Fruit fly (Drosophila melanogaster) whole organism, wandering third instar larva: ENCODE results near the gene CCKLR-17D1.

Experiments used
- Abd-B ChIP-seq: fragments of >200 bp; optimal IDR thresholded peaks from 2 replicates; lab custom pipeline; 2017; ENCODE audit warnings: missing biosample characterization, missing genetic modification characterization
- CG32264 ChIP-seq: fragments of 200-800 bp; sonication (Bioruptor generic); optimal IDR thresholded peaks from 2 replicates; lab custom pipeline; 2016; ENCODE audit warnings: missing biosample characterization, missing genetic modification characterization
- CG9705 ChIP-seq: fragments of 200-800 bp; sonication (Bioruptor generic); optimal IDR thresholded peaks from 2 replicates; lab custom pipeline; 2018; ENCODE audit warnings: missing biosample characterization, mild to moderate bottlenecking, missing genetic modification characterization
- CrebA ChIP-seq: fragments of 200-800 bp; sonication (Bioruptor generic); optimal IDR thresholded peaks from 2 replicates; lab custom pipeline; 2016; ENCODE audit warnings: missing biosample characterization, mild to moderate bottlenecking, missing genetic modification characterization, borderline replicate concordance
- Dfd ChIP-seq: fragments of >200 bp; optimal IDR thresholded peaks from 2 replicates; lab custom pipeline; 2017; ENCODE audit warnings: missing biosample characterization, missing genetic modification characterization
- Dif ChIP-seq: fragments of 200-275, 200-300 bp; sonication (Bioruptor generic); optimal IDR thresholded peaks from 2 replicates; lab custom pipeline; 2018; ENCODE audit warnings: missing biosample characterization, missing genetic modification characterization; ENCODE audit not compliant: partially characterized antibody
- GATAd ChIP-seq: sonication (Bioruptor generic); optimal IDR thresholded peaks from 2 replicates; lab custom pipeline; 2016; ENCODE audit warnings: missing biosample characterization, missing genetic modification characterization
- HLH106 ChIP-seq: fragments of 200-800 bp; optimal IDR thresholded peaks from 3 replicates; lab custom pipeline; 2019; ENCODE audit warnings: missing biosample characterization, mild to moderate bottlenecking, missing genetic modification characterization, moderate library complexity
- Hnf4 ChIP-seq: fragments of 200-800 bp; sonication (Bioruptor generic); optimal IDR thresholded peaks from 2 replicates; lab custom pipeline; 2016; ENCODE audit warnings: missing biosample characterization, mild to moderate bottlenecking, missing genetic modification characterization
- Hr78 ChIP-seq: fragments of >200 bp; optimal IDR thresholded peaks from 2 replicates; lab custom pipeline; 2017; ENCODE audit warnings: missing biosample characterization, missing genetic modification characterization
- Hr83 ChIP-seq: fragments of 200-300 bp; sonication (Bioruptor generic); optimal IDR thresholded peaks from 2 replicates; lab custom pipeline; 2016; ENCODE audit warnings: missing biosample characterization, mild to moderate bottlenecking, missing genetic modification characterization, moderate library complexity; ENCODE audit not compliant: poor library complexity, severe bottlenecking
- Jra ChIP-seq: sonication (Bioruptor generic); optimal IDR thresholded peaks from 2 replicates; lab custom pipeline; 2016; ENCODE audit warnings: missing biosample characterization, missing genetic modification characterization
- Mio ChIP-seq: sonication (Bioruptor generic); optimal IDR thresholded peaks from 2 replicates; lab custom pipeline; 2016; ENCODE audit warnings: missing biosample characterization, missing genetic modification characterization
- Myc ChIP-seq: fragments of >200 bp; optimal IDR thresholded peaks from 2 replicates; lab custom pipeline; 2017
- N ChIP-seq: fragments of >200 bp; optimal IDR thresholded peaks from 2 replicates; lab custom pipeline; 2018; ENCODE audit warnings: missing biosample characterization, missing external identifiers, missing genetic modification characterization
- OdsH ChIP-seq: fragments of 200-800 bp; sonication (Bioruptor generic); optimal IDR thresholded peaks from 2 replicates; lab custom pipeline; 2016; ENCODE audit warnings: missing biosample characterization, mild to moderate bottlenecking, missing genetic modification characterization
- Rel ChIP-seq, 2 experiments: fragments of 200-800 bp; sonication (Bioruptor generic) in 1 of 2; optimal IDR thresholded peaks; 2 replicates in 1 of 2; 3 replicates in 1 of 2; lab custom pipeline; 2016 to 2019; ENCODE audit warnings: mild to moderate bottlenecking in 2 of 2, missing biosample characterization in 2 of 2, missing genetic modification characterization in 2 of 2, moderate library complexity in 1 of 2
- Sp1 ChIP-seq: fragments of 200-800 bp; sonication (Bioruptor generic); optimal IDR thresholded peaks from 3 replicates; lab custom pipeline; 2019; ENCODE audit warnings: missing biosample characterization, mild to moderate bottlenecking, missing genetic modification characterization, moderate library complexity
- Vsx2 ChIP-seq: fragments of 200-300, 225-300 bp; sonication (Bioruptor generic); optimal IDR thresholded peaks from 2 replicates; lab custom pipeline; 2018; ENCODE audit warnings: missing biosample characterization, missing genetic modification characterization; ENCODE audit not compliant: partially characterized antibody
- br ChIP-seq: fragments of 200-800 bp; sonication (Bioruptor generic); optimal IDR thresholded peaks from 2 replicates; lab custom pipeline; 2016; ENCODE audit warnings: missing biosample characterization, missing genetic modification characterization
- brk ChIP-seq: fragments of 200-800 bp; sonication (Bioruptor generic); optimal IDR thresholded peaks from 2 replicates; lab custom pipeline; 2016; ENCODE audit warnings: missing biosample characterization, mild to moderate bottlenecking, missing genetic modification characterization
- dl ChIP-seq, 2 experiments: fragments of 175-275, 200-275 bp in 1 of 2; fragments of 200-275 bp in 1 of 2; sonication (Bioruptor generic); optimal IDR thresholded peaks; lab custom pipeline; 2018; ENCODE audit warnings: mild to moderate bottlenecking in 2 of 2, missing biosample characterization in 2 of 2, missing genetic modification characterization in 2 of 2, moderate library complexity in 2 of 2; ENCODE audit not compliant: partially characterized antibody in 2 of 2, insufficient read depth in 1 of 2
- dmrt93B ChIP-seq: fragments of 200-800 bp; sonication (Bioruptor generic); optimal IDR thresholded peaks from 2 replicates; lab custom pipeline; 2018; ENCODE audit warnings: missing biosample characterization, mild to moderate bottlenecking, missing genetic modification characterization
- dsf ChIP-seq: sonication (Bioruptor generic); optimal IDR thresholded peaks from 2 replicates; lab custom pipeline; 2016; ENCODE audit warnings: missing biosample characterization, missing genetic modification characterization, borderline replicate concordance
- ey ChIP-seq: fragments of 200-800 bp; sonication (Bioruptor generic); optimal IDR thresholded peaks from 2 replicates; lab custom pipeline; 2016; ENCODE audit warnings: missing biosample characterization, missing genetic modification characterization
- foxo ChIP-seq, 2 experiments: fragments of 200-800 bp; sonication (Bioruptor generic); optimal IDR thresholded peaks; 2 replicates in 1 of 2; 3 replicates in 1 of 2; lab custom pipeline; 2016 to 2017; ENCODE audit warnings: missing biosample characterization in 2 of 2, missing genetic modification characterization in 2 of 2
- fru ChIP-seq: fragments of 200-800 bp; sonication (Bioruptor generic); optimal IDR thresholded peaks from 3 replicates; lab custom pipeline; 2016; ENCODE audit warnings: missing biosample characterization, mild to moderate bottlenecking, missing genetic modification characterization
- h ChIP-seq: fragments of 200-800 bp; sonication (Bioruptor generic); optimal IDR thresholded peaks from 3 replicates; lab custom pipeline; 2016; ENCODE audit warnings: missing biosample characterization, mild to moderate bottlenecking, missing genetic modification characterization
- jim ChIP-seq: fragments of 175-275, 200-325 bp; sonication (Bioruptor generic); optimal IDR thresholded peaks from 2 replicates; lab custom pipeline; 2016; ENCODE audit warnings: missing biosample characterization, mild to moderate bottlenecking, missing genetic modification characterization
- lola ChIP-seq: fragments of >200 bp; optimal IDR thresholded peaks from 2 replicates; lab custom pipeline; 2017; ENCODE audit warnings: missing biosample characterization, missing genetic modification characterization
- pan ChIP-seq: fragments of >200 bp; optimal IDR thresholded peaks from 2 replicates; lab custom pipeline; 2017
- psq ChIP-seq: fragments of 200-800 bp; sonication (Bioruptor generic); optimal IDR thresholded peaks from 3 replicates; lab custom pipeline; 2017; ENCODE audit warnings: missing biosample characterization, mild to moderate bottlenecking, missing genetic modification characterization, moderate library complexity
- rgr ChIP-seq: fragments of 200-800 bp; sonication (Bioruptor generic); optimal IDR thresholded peaks from 3 replicates; lab custom pipeline; 2016; ENCODE audit warnings: missing biosample characterization, mild to moderate bottlenecking, missing genetic modification characterization
- sage ChIP-seq: fragments of 200-800 bp; sonication (Bioruptor generic); optimal IDR thresholded peaks from 2 replicates; lab custom pipeline; 2016; ENCODE audit warnings: missing biosample characterization, mild to moderate bottlenecking, missing genetic modification characterization
- sv ChIP-seq: fragments of 200-800 bp; sonication (Bioruptor generic); optimal IDR thresholded peaks from 3 replicates; lab custom pipeline; 2016; ENCODE audit warnings: missing biosample characterization, missing genetic modification characterization
- tai ChIP-seq: sonication (Bioruptor generic); optimal IDR thresholded peaks from 2 replicates; lab custom pipeline; 2016; ENCODE audit warnings: missing biosample characterization, missing genetic modification characterization
- usp ChIP-seq: fragments of >200 bp; optimal IDR thresholded peaks from 2 replicates; lab custom pipeline; 2017; ENCODE audit warnings: missing biosample characterization, missing genetic modification characterization
- woc ChIP-seq: sonication (Bioruptor generic); optimal IDR thresholded peaks from 2 replicates; lab custom pipeline; 2016; ENCODE audit warnings: missing biosample characterization, mild to moderate bottlenecking, missing genetic modification characterization

The CCKLR-17D1 gene

dm6 chrX:18774818-18775343 lies 48.5 kb upstream of the CCKLR-17D1 start, which contains the start of gene CG6891:
CG6891 (plus strand) TSS chrX:18775228.
- peak; percentile 52 for TF ChIP-seq HLH106 (tag; lab: Kevin White, UChicago)
- peak; percentile 51 for TF ChIP-seq Sp1 (GFP tag; lab: Kevin White, UChicago)
- no peak for TF ChIP-seq Dfd
- TF ChIP-seq tai (GFP tag; lab: Kevin White, UChicago): no peak
- TF ChIP-seq CG9705 (GFP tag; lab: Kevin White, UChicago): peak; percentile 21
- TF ChIP-seq lola (GFP tag; lab: Kevin White, UChicago): no peak
- TF ChIP-seq sage (GFP tag; lab: Kevin White, UChicago): no peak
- peak; percentile 3 for TF ChIP-seq rgr (GFP tag; lab: Kevin White, UChicago)
- no peak for TF ChIP-seq Abd-B (GFP tag; lab: Kevin White, UChicago)
- no peak for TF ChIP-seq sv
- TF ChIP-seq foxo (GFP tag; optimal IDR thresholded peaks at IDR 0.05; lab: Kevin White, UChicago): peak in 1 of 2 experiments; percentile 40
- TF ChIP-seq OdsH: no peak
- no peak for TF ChIP-seq jim
- TF ChIP-seq usp (GFP tag; lab: Kevin White, UChicago): no peak
- no peak for TF ChIP-seq Vsx2 (GFP tag; lab: Kevin White, UChicago)
- peak; percentile 28 for TF ChIP-seq h (GFP tag; lab: Kevin White, UChicago)
- no peak for TF ChIP-seq CrebA (GFP tag; lab: Kevin White, UChicago)
- no peak for TF ChIP-seq dsf (GFP tag; lab: Kevin White, UChicago)
- TF ChIP-seq dmrt93B (GFP tag; lab: Kevin White, UChicago): peak; percentile 9
- TF ChIP-seq ey: peak; percentile 48
- peak; percentile 6 for TF ChIP-seq Hnf4
- TF ChIP-seq brk (GFP tag; lab: Kevin White, UChicago): no peak
- TF ChIP-seq dl (GFP tag; optimal IDR thresholded peaks at IDR 0.05; lab: Kevin White, UChicago; ENCODE audit: insufficient read depth in 1 of 2, partially characterized antibody in 2 of 2): no peak
- peak; percentile 82 for TF ChIP-seq Myc (lab: Kevin White, UChicago)
- no peak for TF ChIP-seq psq (GFP tag; lab: Kevin White, UChicago)
- no peak for TF ChIP-seq Rel (GFP tag; optimal IDR thresholded peaks at IDR 0.05; lab: Kevin White, UChicago)
- TF ChIP-seq Rel (tag; optimal IDR thresholded peaks at IDR 0.05; lab: Kevin White, UChicago): peak; percentile 33
- TF ChIP-seq GATAd (GFP tag; lab: Kevin White, UChicago): no peak
- TF ChIP-seq N (GFP tag; lab: Kevin White, UChicago): no peak
- TF ChIP-seq woc (GFP tag; lab: Kevin White, UChicago): peak; percentile 58
- no peak for TF ChIP-seq Jra (GFP tag; lab: Kevin White, UChicago)
- TF ChIP-seq Dif (GFP tag; lab: Kevin White, UChicago): peak; percentile 13
- TF ChIP-seq CG32264 (GFP tag; lab: Kevin White, UChicago): no peak
- no peak for TF ChIP-seq Hr83 (GFP tag; lab: Kevin White, UChicago)
- no peak for TF ChIP-seq br
- no peak for TF ChIP-seq pan (lab: Kevin White, UChicago)
- no peak for TF ChIP-seq Mio
- TF ChIP-seq fru (GFP tag; lab: Kevin White, UChicago): peak; percentile 21
- TF ChIP-seq Hr78 (GFP tag; lab: Kevin White, UChicago): no peak

- no peak for TF ChIP-seq dl (GFP tag; optimal IDR thresholded peaks at IDR 0.05; lab: Kevin White, UChicago; ENCODE audit: insufficient read depth in 1 of 2, partially characterized antibody in 2 of 2)
- no peak for TF ChIP-seq HLH106 (tag; lab: Kevin White, UChicago)
- no peak for TF ChIP-seq Jra (GFP tag; lab: Kevin White, UChicago)
- TF ChIP-seq Hr83 (GFP tag; lab: Kevin White, UChicago): no peak
- TF ChIP-seq CG32264 (GFP tag; lab: Kevin White, UChicago): no peak
- TF ChIP-seq Abd-B (GFP tag; lab: Kevin White, UChicago): no peak
- TF ChIP-seq GATAd (GFP tag; lab: Kevin White, UChicago): no peak
- no peak for TF ChIP-seq jim
- TF ChIP-seq CrebA (GFP tag; lab: Kevin White, UChicago): no peak
- TF ChIP-seq Dif (GFP tag; lab: Kevin White, UChicago): no peak
- TF ChIP-seq Myc (lab: Kevin White, UChicago): no peak
- TF ChIP-seq tai (GFP tag; lab: Kevin White, UChicago): no peak
- TF ChIP-seq psq (GFP tag; lab: Kevin White, UChicago): no peak
- TF ChIP-seq usp (GFP tag; lab: Kevin White, UChicago): no peak
- no peak for TF ChIP-seq Hr78 (GFP tag; lab: Kevin White, UChicago)
These were observed 47.4 kb upstream of the CCKLR-17D1 start, which contains the start of gene CCKLR-17D3 for dm6 chrX:18773817-18774216. CCKLR-17D3 (minus strand) TSS chrX:18774027.
